Worm (Caenorhabditis elegans): ENCODE data around the gene set-2.

The set-2 gene

DNA sequence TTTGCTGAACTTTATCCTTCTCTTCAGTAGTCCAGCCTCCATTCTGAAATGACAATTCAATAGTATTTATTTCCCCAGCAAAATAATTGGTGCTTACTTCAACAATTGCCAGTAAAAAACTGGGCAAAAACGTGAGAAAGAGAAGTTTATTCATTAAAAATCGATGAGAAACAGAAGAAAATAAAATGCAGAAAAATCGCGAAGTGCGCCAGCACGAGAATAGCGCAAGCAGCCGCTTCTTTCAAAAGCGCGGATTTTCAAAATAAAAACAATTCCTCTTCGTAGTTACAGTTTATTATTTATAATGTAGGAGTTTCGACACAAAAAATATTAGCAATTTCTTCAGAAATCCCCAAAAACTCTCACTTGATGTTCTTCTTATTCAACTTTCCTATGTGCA, 32.9 kb upstream of the set-2 start, which contains the start of gene C27F2.9:
C27F2.9 (minus strand) TSS at position 159 of the 400 bp plus-strand sequence.
- no peak for TF ChIP-seq K02D7.2 (tag; optimal IDR thresholded peaks at IDR 0.05)
- peak; percentile 23 for TF ChIP-seq dve-1 (tag; optimal IDR thresholded peaks at IDR 0.05)
- no peak for TF ChIP-seq odd-2 (tag; optimal IDR thresholded peaks at IDR 0.05)
- TF ChIP-seq ceh-45 (GFP tag; IDR thresholded peaks at IDR 0.05): no peak
- TF ChIP-seq pax-1 (tag; optimal IDR thresholded peaks at IDR 0.05): no peak
- TF ChIP-seq che-1 (tag; optimal IDR thresholded peaks at IDR 0.05): no peak
- TF ChIP-seq pqm-1 (tag; optimal IDR thresholded peaks at IDR 0.05): no peak
- TF ChIP-seq hlh-8 (tag; optimal IDR thresholded peaks at IDR 0.05): no peak
- TF ChIP-seq C38D4.7 (GFP tag; optimal IDR thresholded peaks at IDR 0.05): no peak
- TF ChIP-seq eyg-1 (tag; optimal IDR thresholded peaks at IDR 0.05): no peak
- TF ChIP-seq pag-3 (tag; optimal IDR thresholded peaks at IDR 0.05; ENCODE audit: borderline replicate concordance): no peak
- TF ChIP-seq sdc-2 (tag; optimal IDR thresholded peaks at IDR 0.05): peak; percentile 50
- peak; percentile 76 for TF ChIP-seq tbx-2 (tag; optimal IDR thresholded peaks at IDR 0.05)
- no peak for TF ChIP-seq F13H6.1 (tag; optimal IDR thresholded peaks at IDR 0.05)
- TF ChIP-seq tbx-7 (tag; optimal IDR thresholded peaks at IDR 0.05): peak; percentile 44
- no peak for TF ChIP-seq fkh-10 (GFP tag; optimal IDR thresholded peaks at IDR 0.05)
- peak; percentile 73 for TF ChIP-seq ceh-31 (tag; optimal IDR thresholded peaks at IDR 0.05)
- no peak for TF ChIP-seq pros-1 (tag; optimal IDR thresholded peaks at IDR 0.05)
- peak; percentile 76 for TF ChIP-seq ceh-18 (tag; optimal IDR thresholded peaks at IDR 0.05)
- TF ChIP-seq unc-3 (GFP tag; conservative IDR thresholded peaks at IDR 0.05): no peak; the same call in 1 of the 2 replicates
- TF ChIP-seq unc-3 (tag; optimal IDR thresholded peaks at IDR 0.05): no peak
- TF ChIP-seq sox-4 (tag; optimal IDR thresholded peaks at IDR 0.05): no peak
- TF ChIP-seq lin-11 (tag; optimal IDR thresholded peaks at IDR 0.05): peak; percentile 25
- no peak for TF ChIP-seq ceh-14 (tag; optimal IDR thresholded peaks at IDR 0.05)
- no peak for TF ChIP-seq hlh-30 (tag; optimal IDR thresholded peaks at IDR 0.05; ENCODE audit: insufficient read depth)
- peak; percentile 26 for TF ChIP-seq unc-55 (GFP tag; optimal IDR thresholded peaks at IDR 0.05)
- no peak for TF ChIP-seq T23F11.4 (GFP tag; optimal IDR thresholded peaks at IDR 0.05)
- TF ChIP-seq hlh-15 (tag; optimal IDR thresholded peaks at IDR 0.05): no peak
- no peak for TF ChIP-seq syd-9 (tag; optimal IDR thresholded peaks at IDR 0.05)
- peak; percentile 81 for TF ChIP-seq ceh-48 (tag; optimal IDR thresholded peaks at IDR 0.05)
- peak; percentile 48 for TF ChIP-seq sox-2 (GFP tag; IDR thresholded peaks at IDR 0.05)
- TF ChIP-seq ceh-34 (tag; optimal IDR thresholded peaks at IDR 0.05): peak; percentile 51
- no peak for TF ChIP-seq hlh-13 (GFP tag; optimal IDR thresholded peaks at IDR 0.05)
- TF ChIP-seq ceh-6 (GFP tag; optimal IDR thresholded peaks at IDR 0.05): no peak
- no peak for TF ChIP-seq hlh-6 (tag; optimal IDR thresholded peaks at IDR 0.05)
- no peak for TF ChIP-seq ceh-9 (tag; optimal IDR thresholded peaks at IDR 0.05)
- TF ChIP-seq ceh-22 (tag; optimal IDR thresholded peaks at IDR 0.05): no peak
- TF ChIP-seq unc-42 (tag; optimal IDR thresholded peaks at IDR 0.05): peak; percentile 56
- peak; percentile 4 for TF ChIP-seq C08G9.2 (tag; optimal IDR thresholded peaks at IDR 0.05)
- peak; percentile 18 for TF ChIP-seq unc-86 (tag; optimal IDR thresholded peaks at IDR 0.05)
- peak; percentile 61 for TF ChIP-seq elt-2 (tag; optimal IDR thresholded peaks at IDR 0.05)
- TF ChIP-seq pha-4 (tag; optimal IDR thresholded peaks at IDR 0.05): no peak
- TF ChIP-seq nhr-232 (tag; optimal IDR thresholded peaks at IDR 0.05): no peak
- TF ChIP-seq Y22D7AL.16 (tag; optimal IDR thresholded peaks at IDR 0.05): peak; percentile 16
- no peak for TF ChIP-seq nhr-11 (tag; optimal IDR thresholded peaks at IDR 0.05)
- no peak for TF ChIP-seq gmeb-2 (tag; optimal IDR thresholded peaks at IDR 0.05)
- TF ChIP-seq ztf-16 (tag; optimal IDR thresholded peaks at IDR 0.05): no peak
- peak; percentile 47 for TF ChIP-seq ref-2 (tag; optimal IDR thresholded peaks at IDR 0.05)
- TF ChIP-seq ama-1 (optimal IDR thresholded peaks at IDR 0.05): no peak
- peak; percentile 82 for TF ChIP-seq nfya-1 (tag; optimal IDR thresholded peaks at IDR 0.05)
- no peak for TF ChIP-seq dmd-4 (tag; optimal IDR thresholded peaks at IDR 0.05; ENCODE audit: borderline replicate concordance)
- peak; percentile 24 for TF ChIP-seq ceh-30 (tag; optimal IDR thresholded peaks at IDR 0.05)
- no peak for TF ChIP-seq mec-3 (tag; optimal IDR thresholded peaks at IDR 0.05; ENCODE audit: borderline replicate concordance)
- TF ChIP-seq ceh-24 (tag; optimal IDR thresholded peaks at IDR 0.05): no peak
